Worm (Caenorhabditis elegans): Measurements from ENCODE around the gene nhr-11.

Gene nhr-11

DNA sequence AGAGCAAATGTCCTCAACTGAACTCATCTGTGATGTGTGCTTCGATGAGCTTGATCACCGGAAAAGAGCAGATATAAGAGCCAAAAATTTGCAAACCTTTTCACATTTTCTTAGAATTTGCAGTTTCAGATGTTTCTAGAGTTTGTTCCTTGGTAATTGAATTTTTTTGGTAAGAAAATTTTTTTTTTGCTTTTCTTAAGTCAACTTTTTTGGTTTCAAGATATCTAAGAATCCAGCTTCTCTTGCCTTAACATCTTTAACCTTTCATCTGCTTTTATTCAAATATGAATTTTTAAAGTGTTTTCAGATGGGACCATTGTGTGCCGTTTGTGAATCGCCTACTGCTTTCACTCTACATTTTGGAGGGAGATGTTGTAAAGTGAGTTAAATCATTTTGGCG, at the start of gene nhr-11:
TSS of gene nhr-11 (plus strand) at position 301 of the 400 bp plus-strand sequence.
- TF ChIP-seq R02D3.7 (tag; optimal IDR thresholded peaks at IDR 0.05) (no peak), nhr-43 (tag; optimal IDR thresholded peaks at IDR 0.05; ENCODE audit: poor library complexity, severe bottlenecking) (no peak), mdl-1 (tag; optimal IDR thresholded peaks at IDR 0.05) (no peak), elt-3 (tag; optimal IDR thresholded peaks at IDR 0.05) (no peak), aly-2 (tag; optimal IDR thresholded peaks at IDR 0.05) (no peak), fkh-2 (tag; optimal IDR thresholded peaks at IDR 0.05) (no peak), lsy-12 (tag; optimal IDR thresholded peaks at IDR 0.05) (no peak), tbx-2 (tag; optimal IDR thresholded peaks at IDR 0.05) (no peak), elt-2 (tag; optimal IDR thresholded peaks at IDR 0.05) (no peak), nhr-23 (tag; optimal IDR thresholded peaks at IDR 0.05) (no peak), nhr-11 (tag; optimal IDR thresholded peaks at IDR 0.05) (no peak), ceh-82 (tag; optimal IDR thresholded peaks at IDR 0.05) (no peak), hmg-11 (tag; optimal IDR thresholded peaks at IDR 0.05) (no peak), fos-1 (tag; optimal IDR thresholded peaks at IDR 0.05) (no peak), unc-39 (tag; optimal IDR thresholded peaks at IDR 0.05) (no peak), nhr-76 (tag; optimal IDR thresholded peaks at IDR 0.05) (no peak), sea-2 (GFP tag; optimal IDR thresholded peaks at IDR 0.05) (no peak)

DNA sequence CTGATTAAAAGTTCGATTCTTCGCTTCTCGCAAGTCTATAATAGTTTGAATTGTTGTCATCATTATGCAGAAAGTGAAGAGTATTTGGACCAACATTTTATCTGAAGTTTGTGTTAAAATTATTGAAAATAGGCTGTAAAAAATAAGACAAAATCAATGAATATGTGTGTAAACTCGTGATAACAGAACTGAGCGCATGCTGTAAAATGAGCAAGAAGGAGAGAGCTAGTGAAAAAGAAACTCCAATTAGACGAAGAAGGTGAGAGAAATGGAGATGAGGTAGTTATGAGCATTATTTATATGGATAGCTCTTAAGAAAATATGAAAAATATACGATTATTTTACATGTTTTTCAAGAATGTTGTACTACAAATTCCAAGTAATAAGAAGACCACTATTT, 49.0 kb upstream of the nhr-11 start, which contains the start of gene C53D6.4:
TSS of gene C53D6.4 (minus strand) at position 101 of the 400 bp plus-strand sequence.
- no peak for TF ChIP-seq ZK546.5 (tag; optimal IDR thresholded peaks at IDR 0.05)
- no peak for TF ChIP-seq R02D3.7 (tag; optimal IDR thresholded peaks at IDR 0.05)
- TF ChIP-seq ceh-28 (tag; optimal IDR thresholded peaks at IDR 0.05) = no peak
- no peak for TF ChIP-seq skn-1 (tag; optimal IDR thresholded peaks at IDR 0.05)
- TF ChIP-seq pqm-1 (tag; optimal IDR thresholded peaks at IDR 0.05) = no peak
- TF ChIP-seq lin-39 (tag; optimal IDR thresholded peaks at IDR 0.05) = no peak
- no peak for TF ChIP-seq ceh-82 (tag; optimal IDR thresholded peaks at IDR 0.05)
- TF ChIP-seq egl-5 (tag; optimal IDR thresholded peaks at IDR 0.05) = no peak

DNA sequence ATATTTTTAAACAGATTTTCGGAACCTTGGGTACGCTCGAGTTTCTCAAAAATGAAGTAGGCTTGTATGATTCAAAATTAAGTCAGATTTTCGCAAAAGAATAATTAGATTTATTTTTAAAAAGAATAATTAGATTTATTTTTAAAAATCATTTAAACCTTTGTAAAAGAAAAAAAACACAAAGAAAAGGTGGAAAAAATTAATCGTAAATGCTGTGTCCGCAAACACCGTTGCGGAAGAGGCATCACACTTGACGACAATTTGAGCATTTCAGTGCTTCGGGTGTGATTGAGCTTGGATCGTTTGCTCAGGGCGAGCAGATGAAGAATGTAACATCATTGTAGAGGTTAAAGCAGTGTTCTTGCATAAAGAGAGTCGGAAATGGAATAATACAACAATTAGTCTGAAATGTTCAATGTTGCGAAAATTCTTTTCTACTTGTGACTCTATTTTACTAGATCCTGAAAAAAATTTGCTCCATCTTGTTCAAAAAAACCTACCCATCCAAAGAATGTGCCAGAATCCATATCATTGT, 48.5 kb upstream of the nhr-11 start:
- peak; percentile 36 for TF ChIP-seq pha-4 (tag; optimal IDR thresholded peaks at IDR 0.05)
- TF ChIP-seq aly-2 (tag; optimal IDR thresholded peaks at IDR 0.05) = no peak

DNA sequence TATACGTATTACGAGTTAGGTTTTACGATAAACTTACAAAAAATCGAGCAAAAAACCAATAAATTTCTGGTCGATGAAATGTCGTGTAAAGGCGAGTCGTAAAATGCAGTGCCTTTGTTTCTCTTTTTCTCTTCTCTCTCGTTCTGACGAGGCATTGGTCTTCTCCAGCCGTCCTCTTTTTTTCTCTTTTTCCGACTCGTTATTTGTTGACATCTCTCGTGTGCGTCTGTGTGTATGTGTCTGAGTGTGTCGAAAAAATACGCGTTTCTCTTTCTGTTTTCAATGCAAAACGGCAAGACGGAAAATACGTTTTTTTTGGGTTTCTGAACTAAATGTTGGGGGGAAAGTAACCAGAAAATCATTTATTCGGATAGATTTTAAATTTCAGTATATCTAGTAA, 37.3 kb upstream of the nhr-11 start, which contains the start of gene C53D6.6:
TSS of gene C53D6.6 (minus strand) at position 118 of the 400 bp plus-strand sequence.
- TF ChIP-seq pqm-1 (tag; optimal IDR thresholded peaks at IDR 0.05) (no peak), nfya-1 (tag; optimal IDR thresholded peaks at IDR 0.05; ENCODE audit: insufficient read depth) (peak; percentile 50), lin-15B (tag; optimal IDR thresholded peaks at IDR 0.05) (no peak), ceh-16 (tag; optimal IDR thresholded peaks at IDR 0.05) (no peak), pha-4 (tag; optimal IDR thresholded peaks at IDR 0.05) (peak; percentile 90)

DNA sequence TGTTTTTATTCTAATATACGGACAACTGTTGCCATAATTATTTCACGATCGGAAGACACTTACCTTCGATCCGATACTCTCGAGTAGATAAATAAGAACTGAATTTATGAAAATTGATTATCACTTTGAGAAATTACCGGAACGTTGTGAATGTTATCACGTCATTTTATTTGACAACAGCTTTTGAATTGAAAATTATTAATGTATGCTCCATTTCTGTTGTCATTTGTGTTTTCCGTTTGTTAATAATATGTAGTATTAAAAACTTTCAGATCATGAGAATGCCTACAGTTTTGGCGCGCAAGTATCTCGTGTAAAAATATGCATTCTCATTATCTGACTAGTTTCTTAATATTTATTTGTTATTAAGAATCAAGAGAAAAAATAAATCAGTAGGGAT, 35.5 kb upstream of the nhr-11 start, which contains the start of gene C53D6.10:
TSS of gene C53D6.10 (minus strand) at position 101 of the 400 bp plus-strand sequence.
- no peak for TF ChIP-seq elt-3 (tag; optimal IDR thresholded peaks at IDR 0.05)
- TF ChIP-seq aly-2 (tag; optimal IDR thresholded peaks at IDR 0.05) = no peak
- no peak for TF ChIP-seq lin-15B (tag; optimal IDR thresholded peaks at IDR 0.05)
- no peak for TF ChIP-seq tbx-2 (tag; optimal IDR thresholded peaks at IDR 0.05)
- TF ChIP-seq pha-4 (tag; optimal IDR thresholded peaks at IDR 0.05) = no peak
- TF ChIP-seq nhr-76 (tag; optimal IDR thresholded peaks at IDR 0.05) = no peak
- no peak for TF ChIP-seq lsy-12 (tag; optimal IDR thresholded peaks at IDR 0.05)
- no peak for TF ChIP-seq zag-1 (tag; optimal IDR thresholded peaks at IDR 0.05)
- no peak for TF ChIP-seq nhr-28 (tag; optimal IDR thresholded peaks at IDR 0.05)
- no peak for TF ChIP-seq egl-27 (tag; optimal IDR thresholded peaks at IDR 0.05)
- TF ChIP-seq pqm-1 (tag; optimal IDR thresholded peaks at IDR 0.05) = no peak
- no peak for TF ChIP-seq daf-12 (tag; optimal IDR thresholded peaks at IDR 0.05)

DNA sequence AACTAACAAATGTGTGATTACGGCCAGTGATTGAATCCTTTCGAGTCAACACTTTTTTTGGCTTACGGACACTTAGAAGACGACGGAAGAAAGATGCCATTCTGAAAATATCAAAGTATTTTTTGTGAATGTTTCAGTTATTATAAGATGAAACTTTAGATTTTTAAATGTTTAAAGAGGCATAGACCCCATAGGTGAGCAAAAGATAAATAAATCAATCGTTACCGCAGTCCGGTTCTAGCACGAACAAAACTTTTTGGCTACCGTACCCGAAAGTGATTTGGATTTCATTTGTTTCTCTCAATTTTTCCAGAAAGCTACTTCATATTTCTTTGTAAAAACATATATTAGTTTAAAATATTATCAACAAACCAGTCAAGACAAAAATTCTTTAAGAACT, 32.7 kb upstream of the nhr-11 start, which contains the start of gene C53D6.7:
TSS of gene C53D6.7 (minus strand) at position 101 of the 400 bp plus-strand sequence.
- TF ChIP-seq egl-5 (tag; optimal IDR thresholded peaks at IDR 0.05) = no peak
- no peak for TF ChIP-seq ama-1 (optimal IDR thresholded peaks at IDR 0.05)
- no peak for TF ChIP-seq ceh-16 (tag; optimal IDR thresholded peaks at IDR 0.05)
- TF ChIP-seq nhr-28 (tag; optimal IDR thresholded peaks at IDR 0.05) = no peak
- TF ChIP-seq R02D3.7 (tag; optimal IDR thresholded peaks at IDR 0.05) = no peak
- no peak for TF ChIP-seq jun-1 (tag; optimal IDR thresholded peaks at IDR 0.05)

Measured in whole organism, L3 larva.